Worm (Caenorhabditis elegans) whole organism, L4 larva: ENCODE measurements around the gene rpl-34.

ENCODE experiments used
- aly-2 ChIP-seq: sonication (generic microtip); optimal IDR thresholded peaks from 2 replicates; lab custom pipeline; 2018; ENCODE audit warnings: missing biosample characterization, missing genetic modification characterization
- daf-8 ChIP-seq: fragments of 200-800 bp; sonication (Bioruptor generic); IDR thresholded peaks from 2 replicates; pipeline ENCODE4 v1.3.6; 2022; ENCODE audit warnings: missing genetic modification characterization, missing compliant biosample characterization
- hlh-11 ChIP-seq: fragments of 200-800 bp; sonication (Bioruptor generic); optimal IDR thresholded peaks from 2 replicates; lab custom pipeline; 2018; ENCODE audit warnings: mild to moderate bottlenecking, missing genetic modification characterization, missing compliant biosample characterization
- lin-13 ChIP-seq: fragments of 150-350 bp; optimal IDR thresholded peaks from 2 replicates; lab custom pipeline; 2014; ENCODE audit warnings: missing biosample characterization, missing genetic modification reagents, missing genetic modification characterization
- mdl-1 ChIP-seq, 2 experiments: fragments of 150-350 bp in 1 of 2; sonication (generic microtip) in 1 of 2; optimal IDR thresholded peaks; 2 replicates each; lab custom pipeline; 2014 to 2017; ENCODE audit warnings: missing biosample characterization in 2 of 2, missing genetic modification characterization in 2 of 2
- mxl-3 ChIP-seq: fragments of 200-800 bp; sonication (Bioruptor generic); optimal IDR thresholded peaks from 2 replicates; lab custom pipeline; 2018; ENCODE audit warnings: mild to moderate bottlenecking, missing genetic modification characterization, missing compliant biosample characterization
- nhr-237 ChIP-seq: sonication (generic microtip); optimal IDR thresholded peaks from 2 replicates; lab custom pipeline; 2017; ENCODE audit warnings: missing biosample characterization, missing genetic modification characterization
- pha-4 ChIP-seq, 2 experiments: fragments of 150-350 bp in 1 of 2; fragments of 200-800 bp in 1 of 2; sonication (Bioruptor generic) in 1 of 2; IDR thresholded peaks in 1 of 2; optimal IDR thresholded peaks in 1 of 2; 2 replicates each; pipeline versions ENCODE4 v1.3.6 to Lab custom; 2014 to 2022; ENCODE audit warnings: missing genetic modification characterization in 2 of 2, missing genetic modification reagents in 2 of 2, missing biosample characterization in 1 of 2, missing compliant biosample characterization in 1 of 2
- snpc-1.2 ChIP-seq: fragments of 200-800 bp; sonication (Bioruptor generic); IDR thresholded peaks from 2 replicates; pipeline ENCODE4 v1.3.6; 2022; ENCODE audit warnings: missing genetic modification reagents, missing genetic modification characterization, missing compliant biosample characterization
- snpc-4 ChIP-seq: fragments of 150-350 bp; optimal IDR thresholded peaks from 2 replicates; lab custom pipeline; 2014; ENCODE audit warnings: missing biosample characterization, missing genetic modification characterization
- zag-1 ChIP-seq: fragments of 150-350 bp; optimal IDR thresholded peaks from 2 replicates; lab custom pipeline; 2014; ENCODE audit warnings: missing biosample characterization, missing genetic modification characterization
- ztf-11 ChIP-seq: fragments of 150-350 bp; optimal IDR thresholded peaks from 2 replicates; lab custom pipeline; 2014; ENCODE audit warnings: missing biosample characterization, missing genetic modification characterization

ce11 chrIV:12259161-12259870 is 9.5 kb upstream of the rpl-34 start, which contains the start of gene Y39C12A.9:
- TF ChIP-seq hlh-11 (tag; lab: Kevin White, UChicago) (no peak), snpc-4 (tag; lab: Kevin White, UChicago) (no peak), nhr-237 (no peak), aly-2 (tag; lab: Kevin White, UChicago) (no peak), lin-13 (GFP tag; lab: Kevin White, UChicago) (no peak), ztf-11 (tag; lab: Kevin White, UChicago) (no peak), daf-8 (GFP tag; lab: Robert Waterston, UW) (no peak), mdl-1 (tag; optimal IDR thresholded peaks at IDR 0.05; lab: Kevin White, UChicago) (no peak), snpc-1.2 (GFP tag; lab: Robert Waterston, UW) (no peak), mxl-3 (GFP tag; lab: Kevin White, UChicago) (no peak), zag-1 (tag; lab: Kevin White, UChicago) (no peak), pha-4 (GFP tag; IDR thresholded peaks at IDR 0.05; lab: Robert Waterston, UW) (no peak), pha-4 (tag; optimal IDR thresholded peaks at IDR 0.05; lab: Kevin White, UChicago) (no peak)
